Worm (Caenorhabditis elegans) whole organism, L2 larva: ENCODE data around the gene fbxa-19.
"Not testable (repeated sequence)": the region's sequence is repeated elsewhere in the genome, so short reads cannot be mapped to it uniquely, and the experiment has no call there.

Experiments
- F13H6.1 ChIP-seq: sonication (generic microtip); optimal IDR thresholded peaks from 2 replicates; lab custom pipeline; 2016; ENCODE audit warnings: missing genetic modification characterization, missing compliant biosample characterization
- R02D3.7 ChIP-seq: fragments of 150-350 bp; optimal IDR thresholded peaks from 2 replicates; lab custom pipeline; 2014; ENCODE audit warnings: missing biosample characterization, missing genetic modification characterization
- aly-2 ChIP-seq: fragments of 150-350 bp; optimal IDR thresholded peaks from 2 replicates; lab custom pipeline; 2014; ENCODE audit warnings: missing biosample characterization, missing genetic modification characterization
- blmp-1 ChIP-seq: sonication (generic microtip); optimal IDR thresholded peaks from 2 replicates; lab custom pipeline; 2017; ENCODE audit warnings: missing genetic modification characterization, mild to moderate bottlenecking, missing compliant biosample characterization, antibody characterized with exemption, moderate library complexity; ENCODE audit not compliant: insufficient read depth
- ceh-16 ChIP-seq: fragments of 150-350 bp; optimal IDR thresholded peaks from 2 replicates; lab custom pipeline; 2014; ENCODE audit warnings: missing biosample characterization, missing genetic modification characterization
- crh-2 ChIP-seq: sonication (generic microtip); optimal IDR thresholded peaks from 2 replicates; lab custom pipeline; 2017; ENCODE audit warnings: missing biosample characterization, missing genetic modification characterization
- dmd-4 ChIP-seq: sonication (generic microtip); optimal IDR thresholded peaks from 2 replicates; lab custom pipeline; 2017; ENCODE audit warnings: missing biosample characterization, missing genetic modification characterization
- egl-27 ChIP-seq: sonication (generic microtip); optimal IDR thresholded peaks from 3 replicates; lab custom pipeline; 2017; ENCODE audit warnings: missing biosample characterization, missing genetic modification reagents, missing genetic modification characterization
- fos-1 ChIP-seq: fragments of 150-350 bp; optimal IDR thresholded peaks from 2 replicates; lab custom pipeline; 2014; ENCODE audit warnings: missing biosample characterization, missing genetic modification characterization
- lin-11 ChIP-seq: fragments of 150-350 bp; sonication (generic microtip); optimal IDR thresholded peaks from 2 replicates; lab custom pipeline; 2014; ENCODE audit warnings: missing biosample characterization, missing genetic modification characterization, inconsistent platforms, mixed read lengths
- lin-13 ChIP-seq: fragments of 150-350 bp; optimal IDR thresholded peaks from 2 replicates; lab custom pipeline; 2014; ENCODE audit warnings: missing biosample characterization, missing genetic modification reagents, missing genetic modification characterization
- lin-39 ChIP-seq: fragments of 150-350 bp; optimal IDR thresholded peaks from 2 replicates; lab custom pipeline; 2014; ENCODE audit warnings: missing biosample characterization, missing genetic modification reagents, missing genetic modification characterization
- mab-5 ChIP-seq: fragments of 150-350 bp; optimal IDR thresholded peaks from 2 replicates; lab custom pipeline; 2014; ENCODE audit warnings: missing biosample characterization, missing genetic modification characterization
- mbf-1 ChIP-seq: sonication (generic microtip); optimal IDR thresholded peaks from 2 replicates; lab custom pipeline; 2017; ENCODE audit warnings: missing biosample characterization, missing genetic modification characterization
- mdl-1 ChIP-seq, 2 experiments: fragments of 150-350 bp in 1 of 2; sonication (generic microtip) in 1 of 2; optimal IDR thresholded peaks; 2 replicates each; lab custom pipeline; 2017; ENCODE audit warnings: missing biosample characterization in 2 of 2, missing genetic modification characterization in 2 of 2
- nhr-11 ChIP-seq: fragments of 150-350 bp; optimal IDR thresholded peaks from 2 replicates; lab custom pipeline; 2014; ENCODE audit warnings: missing biosample characterization, missing genetic modification characterization
- nhr-12 ChIP-seq: fragments of 150-350 bp; optimal IDR thresholded peaks from 2 replicates; lab custom pipeline; 2014; ENCODE audit warnings: missing biosample characterization, missing genetic modification characterization
- nhr-23 ChIP-seq: fragments of 150-350 bp; optimal IDR thresholded peaks from 2 replicates; lab custom pipeline; 2014; ENCODE audit warnings: missing biosample characterization, missing genetic modification reagents, missing genetic modification characterization
- nhr-237 ChIP-seq: fragments of 150-350 bp; optimal IDR thresholded peaks from 2 replicates; lab custom pipeline; 2014; ENCODE audit warnings: missing biosample characterization, missing genetic modification characterization
- nhr-25 ChIP-seq: fragments of 150-350 bp; sonication (generic microtip); optimal IDR thresholded peaks from 3 replicates; lab custom pipeline; 2014; ENCODE audit warnings: missing biosample characterization, missing genetic modification characterization
- nhr-6 ChIP-seq: fragments of 150-350 bp; optimal IDR thresholded peaks from 2 replicates; lab custom pipeline; 2014; ENCODE audit warnings: missing biosample characterization, missing genetic modification characterization
- peb-1 ChIP-seq: fragments of 150-350 bp; optimal IDR thresholded peaks from 2 replicates; lab custom pipeline; 2014; ENCODE audit warnings: missing biosample characterization, missing genetic modification characterization
- sma-9 ChIP-seq, 2 experiments: fragments of 150-350 bp in 1 of 2; sonication (generic microtip) in 1 of 2; optimal IDR thresholded peaks; 2 replicates each; lab custom pipeline; 2014 to 2016; ENCODE audit warnings: missing genetic modification characterization in 2 of 2, mild to moderate bottlenecking in 1 of 2, missing biosample characterization in 1 of 2, missing compliant biosample characterization in 1 of 2, missing genetic modification reagents in 1 of 2, moderate library complexity in 1 of 2
- unc-55 ChIP-seq: fragments of 150-350 bp; sonication (generic microtip); optimal IDR thresholded peaks from 3 replicates; lab custom pipeline; 2014; ENCODE audit warnings: missing biosample characterization, missing genetic modification reagents, missing genetic modification characterization
- unc-62 ChIP-seq: fragments of 150-350 bp; optimal IDR thresholded peaks from 2 replicates; lab custom pipeline; 2014; ENCODE audit warnings: missing biosample characterization, missing genetic modification reagents, missing genetic modification characterization
- ztf-4 ChIP-seq: fragments of 150-350 bp; optimal IDR thresholded peaks from 2 replicates; lab custom pipeline; 2014; ENCODE audit warnings: missing biosample characterization, missing genetic modification characterization

The fbxa-19 gene

DNA sequence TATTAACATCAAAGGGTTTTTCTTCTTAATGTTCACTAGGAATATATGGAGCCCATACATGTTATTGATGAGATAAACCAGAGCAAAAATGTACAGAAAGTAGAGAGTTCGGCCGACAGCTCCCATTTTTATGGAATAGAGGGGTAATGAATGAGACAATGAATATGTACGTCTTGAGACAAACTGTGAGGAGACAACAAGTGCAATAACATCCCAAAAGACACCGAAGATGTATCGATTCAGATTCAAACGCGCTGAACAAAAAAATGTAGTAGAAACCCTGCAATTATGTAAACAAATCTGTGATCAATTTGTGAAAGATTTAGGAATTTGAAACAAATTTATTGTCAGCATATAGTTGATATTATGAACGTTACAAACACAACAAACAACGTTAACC lies 31.8 kb downstream of the fbxa-19 start:
- no peak for TF ChIP-seq mdl-1 (tag; optimal IDR thresholded peaks at IDR 0.05; lab: Kevin White, UChicago)
- no peak for TF ChIP-seq mbf-1 (tag; lab: Kevin White, UChicago)
- TF ChIP-seq nhr-23 (tag; lab: Kevin White, UChicago), result no peak
- no peak for TF ChIP-seq ztf-4
- no peak for TF ChIP-seq nhr-237
- no peak for TF ChIP-seq unc-62 (GFP tag; lab: Kevin White, UChicago)
- TF ChIP-seq lin-13 (GFP tag; lab: Kevin White, UChicago), result no peak
- TF ChIP-seq egl-27, result no peak
- no peak for TF ChIP-seq aly-2
- no peak for TF ChIP-seq unc-55 (GFP tag; lab: Kevin White, UChicago)
- no peak for TF ChIP-seq ceh-16 (tag; lab: Kevin White, UChicago)
- no peak for TF ChIP-seq lin-39
- no peak for TF ChIP-seq crh-2 (tag; lab: Kevin White, UChicago)

DNA sequence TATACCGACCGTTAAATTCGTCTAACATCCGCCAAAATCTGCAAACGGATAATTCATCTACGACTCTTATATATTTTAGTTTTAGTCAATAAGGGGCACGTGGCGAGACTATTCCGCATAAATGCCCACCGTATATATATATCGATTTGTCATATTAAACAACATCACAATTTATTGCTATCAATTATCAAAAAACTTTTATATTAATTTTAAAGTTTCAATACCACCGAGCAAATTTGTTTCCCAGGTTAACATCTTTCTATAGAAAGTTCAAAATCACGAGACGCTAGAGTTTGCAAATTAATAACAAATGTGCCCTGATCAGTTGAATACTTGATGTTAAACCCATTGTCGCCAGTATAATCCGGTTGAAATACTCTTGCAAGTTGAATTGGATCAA lies 32.3 kb downstream of the fbxa-19 start, which contains the start of gene Y82E9BL.5:
Y82E9BL.5 (minus strand) TSS at position 101 of the 400 bp plus-strand sequence.
- TF ChIP-seq nhr-12 (tag; lab: Kevin White, UChicago) (no peak), ceh-16 (tag; lab: Kevin White, UChicago) (no peak), unc-62 (GFP tag; lab: Kevin White, UChicago) (no peak), nhr-25 (tag; lab: Kevin White, UChicago) (no peak), aly-2 (no peak), F13H6.1 (tag; lab: Kevin White, UChicago) (no peak), lin-11 (tag; lab: Kevin White, UChicago) (no peak), unc-55 (GFP tag; lab: Kevin White, UChicago) (no peak)
- TF ChIP-seq, all 48 proteins: peak for 0

DNA sequence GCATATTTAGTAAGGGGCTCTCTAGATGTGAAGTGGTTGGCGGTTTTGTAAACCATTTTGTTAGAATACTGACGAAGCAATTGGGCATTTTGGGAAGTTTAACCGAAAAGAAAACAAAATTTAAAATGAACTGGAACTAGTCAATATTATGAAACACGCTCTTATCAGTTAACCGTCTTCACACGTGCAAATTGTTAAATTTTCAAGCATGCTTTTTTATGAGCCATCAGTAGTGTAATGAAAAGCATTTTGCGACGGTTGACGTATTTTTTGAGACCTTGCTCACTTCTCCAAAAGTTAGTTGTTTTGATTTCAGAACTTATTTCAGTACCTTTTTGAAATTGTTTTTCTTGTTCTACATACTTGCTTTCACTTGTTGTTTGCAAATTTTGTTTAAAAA lies 34.1 kb downstream of the fbxa-19 start, which contains the start of gene fbxa-25:
fbxa-25 (minus strand) TSS at position 138 of the 400 bp plus-strand sequence.
- TF ChIP-seq nhr-25 (tag; lab: Kevin White, UChicago), result no peak
- no peak for TF ChIP-seq nhr-11 (tag; lab: Kevin White, UChicago)
- TF ChIP-seq dmd-4, result no peak
- peak; percentile 52 for TF ChIP-seq fos-1 (tag; lab: Kevin White, UChicago)
- TF ChIP-seq nhr-6 (tag; lab: Kevin White, UChicago), result no peak
- TF ChIP-seq, all 48 proteins: peak for 1

DNA sequence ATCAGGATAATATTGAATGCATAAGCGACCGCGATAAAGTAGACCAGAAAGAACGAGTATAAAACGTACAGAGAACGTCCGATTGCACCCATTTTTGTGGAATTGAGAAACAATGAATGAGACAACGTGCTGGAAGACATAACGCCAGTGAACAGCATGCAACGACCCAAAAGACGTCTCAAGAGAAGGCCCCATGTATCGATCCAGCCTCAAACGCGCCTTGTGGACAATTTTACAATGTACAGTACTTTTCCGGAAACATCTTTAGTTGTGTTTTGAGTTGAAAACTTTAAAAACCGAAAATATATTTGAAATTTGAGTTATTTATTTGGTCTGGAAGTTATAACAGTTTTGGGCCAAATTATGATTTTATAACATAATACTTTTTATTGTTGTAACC lies 35.5 kb downstream of the fbxa-19 start, which contains the start of gene Y82E9BL.3:
Y82E9BL.3 (minus strand) TSS at position 101 of the 400 bp plus-strand sequence.
- TF ChIP-seq lin-11 (tag; lab: Kevin White, UChicago), result no peak
- no peak for TF ChIP-seq nhr-11 (tag; lab: Kevin White, UChicago)

DNA sequence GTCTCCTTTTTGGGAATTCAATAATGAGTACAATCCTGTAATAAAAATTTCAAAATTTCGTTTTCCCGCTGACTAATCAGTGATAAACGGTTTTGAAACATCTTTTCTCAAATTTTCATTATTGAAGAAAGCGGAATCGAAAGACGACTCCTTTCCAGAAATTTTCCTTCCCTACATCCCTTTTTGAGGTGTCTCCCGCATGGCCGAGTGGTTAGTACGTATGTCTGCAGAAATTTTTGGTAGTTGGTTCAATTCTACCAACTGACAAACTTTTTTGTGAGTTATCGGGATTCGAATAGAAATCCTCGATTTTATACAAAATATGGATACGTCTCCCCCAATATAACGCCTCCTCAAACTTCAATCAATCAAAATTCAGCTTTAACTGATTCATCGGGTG lies 39.3 kb downstream of the fbxa-19 start:
- TF ChIP-seq blmp-1 (tag; lab: Kevin White, UChicago), result no peak
- TF ChIP-seq peb-1 (tag; lab: Kevin White, UChicago), result no peak
- TF ChIP-seq nhr-11 (tag; lab: Kevin White, UChicago), result no peak

DNA sequence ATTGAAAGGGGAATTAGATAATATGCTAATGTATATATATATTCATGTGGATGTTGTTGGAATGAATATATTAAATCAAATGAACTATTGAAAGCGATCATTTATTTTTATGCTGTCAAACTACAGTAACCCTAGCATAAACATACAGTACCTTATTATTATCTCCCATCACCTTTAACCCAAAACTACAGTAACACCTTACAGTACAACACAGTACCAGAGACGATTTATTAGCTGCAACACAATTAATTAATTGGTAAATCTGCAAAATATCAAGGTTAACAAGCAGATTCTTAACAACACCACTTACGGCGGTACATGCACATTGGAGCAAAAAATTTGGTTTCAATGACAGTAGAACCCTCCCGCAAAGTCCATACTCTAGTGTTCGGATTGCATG lies 40.1 kb downstream of the fbxa-19 start, which contains the start of gene Y82E9BL.1:
Y82E9BL.1 (minus strand) TSS at position 101 of the 400 bp plus-strand sequence.
- TF ChIP-seq mdl-1 (tag; optimal IDR thresholded peaks at IDR 0.05; lab: Kevin White, UChicago) (no peak), unc-62 (GFP tag; lab: Kevin White, UChicago) (no peak), dmd-4 (no peak), ztf-4 (no peak), fos-1 (tag; lab: Kevin White, UChicago) (no peak), R02D3.7 (no peak)

DNA sequence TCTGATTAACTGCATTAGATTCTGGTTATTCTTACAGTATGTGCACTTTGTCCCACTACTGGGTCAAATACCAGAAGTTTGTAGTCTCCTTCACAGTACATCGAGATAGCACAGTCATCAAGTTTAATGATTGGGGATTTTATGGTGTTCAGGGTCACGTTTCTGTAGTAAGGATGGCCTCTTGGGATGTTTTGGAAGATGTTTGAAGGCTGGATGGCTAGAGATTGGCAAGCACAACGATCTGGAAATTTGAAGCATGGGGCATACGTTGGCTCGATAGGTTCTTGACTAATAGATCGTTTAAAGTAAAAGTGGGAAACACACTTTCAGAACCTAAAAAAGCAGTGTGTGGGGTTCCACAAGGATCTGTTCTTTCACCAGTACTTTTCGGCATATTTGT lies 42.8 kb downstream of the fbxa-19 start, which contains the start of gene Y82E9BR.8:
Y82E9BR.8 (minus strand) TSS at position 101 of the 400 bp plus-strand sequence.
- TF ChIP-seq unc-55 (GFP tag; lab: Kevin White, UChicago); mab-5 (tag; lab: Kevin White, UChicago); nhr-25 (tag; lab: Kevin White, UChicago): not testable (repeated sequence)

DNA sequence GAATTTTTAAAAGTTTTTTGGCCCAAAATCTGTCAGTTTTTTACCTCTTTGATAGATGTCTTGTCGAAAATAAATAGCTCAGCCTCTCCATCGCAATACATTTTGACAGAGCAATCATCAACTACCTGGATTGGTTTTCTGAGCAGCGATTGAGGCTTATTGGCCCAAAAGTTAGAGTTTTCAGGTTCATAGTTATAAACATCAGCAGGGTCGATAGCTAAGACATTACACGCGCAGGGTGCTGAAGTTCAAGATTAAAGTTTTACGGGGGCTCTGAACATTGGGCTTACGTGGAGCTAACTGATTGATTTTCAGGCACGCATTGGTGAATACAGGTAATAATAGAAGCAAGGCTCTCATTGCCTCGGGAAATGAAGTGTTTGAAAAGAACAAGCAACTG lies 44.5 kb downstream of the fbxa-19 start, which contains the start of gene Y82E9BR.9:
Y82E9BR.9 (minus strand) TSS at position 101 of the 400 bp plus-strand sequence.
- TF ChIP-seq sma-9 (GFP tag; optimal IDR thresholded peaks at IDR 0.05; lab: Kevin White, UChicago) (no peak), sma-9 (tag; optimal IDR thresholded peaks at IDR 0.05; lab: Kevin White, UChicago) (no peak)
